Worm (Caenorhabditis elegans): ENCODE results near the gene T28C6.8.

DNA sequence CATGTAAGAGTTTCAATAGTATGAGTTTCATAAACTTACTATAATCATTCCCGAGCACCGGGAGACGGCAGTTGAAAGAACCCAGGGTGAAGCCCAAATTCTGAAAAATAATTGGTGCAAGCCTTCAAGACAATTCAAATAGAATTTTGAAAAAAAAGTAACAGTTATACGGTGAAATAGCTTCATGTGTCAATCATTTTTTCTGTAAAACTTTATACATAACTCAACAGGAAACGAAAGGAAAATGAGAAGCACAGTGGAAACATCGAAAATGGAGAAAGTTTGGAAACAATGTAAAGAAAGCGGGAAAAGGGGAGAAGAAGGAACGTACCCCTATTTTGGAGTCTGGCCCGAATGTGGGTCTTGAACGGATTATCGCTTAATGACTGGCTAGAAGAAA is 42.4 kb upstream of the T28C6.8 start, which contains the start of gene C09G9.3:
- TF ChIP-seq med-1 (GFP tag; optimal IDR thresholded peaks at IDR 0.05; ENCODE audit: insufficient read depth) (no peak), cog-1 (tag; optimal IDR thresholded peaks at IDR 0.05) (no peak), ztf-23 (GFP tag; IDR thresholded peaks at IDR 0.05) (no peak), ref-1 (GFP tag; conservative IDR thresholded peaks at IDR 0.05) (no peak), T22C8.4 (GFP tag; IDR thresholded peaks at IDR 0.05) (no peak), tab-1 (GFP tag; IDR thresholded peaks at IDR 0.05) (no peak), ztf-29 (GFP tag; IDR thresholded peaks at IDR 0.05) (no peak), flt-1 (GFP tag; IDR thresholded peaks at IDR 0.05) (no peak)

Data from whole organism, midembryonic.